Fruit fly (Drosophila melanogaster) whole organism, embryonic: ENCODE measurements around the gene cbt.

Experiments
- Adf1 ChIP-seq: fragments of 200-800 bp; sonication (Bioruptor generic); IDR thresholded peaks from 2 replicates; pipeline ENCODE4 v1.3.6; 2022; ENCODE audit warnings: missing biosample characterization, missing genetic modification characterization
- Atf3 ChIP-seq: fragments of 200-800 bp; sonication (Bioruptor generic); optimal IDR thresholded peaks from 3 replicates; lab custom pipeline; 2016; ENCODE audit warnings: missing biosample characterization, missing genetic modification characterization
- B-H2 ChIP-seq: fragments of 200-800 bp; sonication (Bioruptor generic); optimal IDR thresholded peaks from 2 replicates; lab custom pipeline; 2018; ENCODE audit warnings: missing biosample characterization, mild to moderate bottlenecking, missing genetic modification characterization
- CG11696 ChIP-seq: fragments of 200-800 bp; sonication (Bioruptor generic); IDR thresholded peaks from 2 replicates; pipeline ENCODE4 v1.3.6; 2022; ENCODE audit warnings: missing biosample characterization, missing genetic modification characterization
- CG12155 ChIP-seq: fragments of 200-800 bp; sonication (Bioruptor generic); optimal IDR thresholded peaks from 3 replicates; lab custom pipeline; 2016; ENCODE audit warnings: missing biosample characterization, missing genetic modification characterization
- CG13894 ChIP-seq: fragments of 200-800 bp; sonication (Bioruptor generic); optimal IDR thresholded peaks from 3 replicates; lab custom pipeline; 2018; ENCODE audit warnings: missing biosample characterization, mild to moderate bottlenecking, missing genetic modification characterization, moderate library complexity
- CG15479 ChIP-seq: fragments of 200-800 bp; sonication (Bioruptor generic); optimal IDR thresholded peaks from 3 replicates; lab custom pipeline; 2019; ENCODE audit warnings: missing biosample characterization, mild to moderate bottlenecking, missing genetic modification characterization, moderate library complexity
- CG32532 ChIP-seq: fragments of 200-800 bp; sonication (Bioruptor generic); IDR thresholded peaks from 2 replicates; pipeline ENCODE4 v1.3.6; 2022; ENCODE audit warnings: missing biosample characterization, missing genetic modification characterization
- CG3995 ChIP-seq: fragments of 200-800 bp; sonication (Bioruptor generic); optimal IDR thresholded peaks from 3 replicates; lab custom pipeline; 2016; ENCODE audit warnings: missing biosample characterization, missing genetic modification characterization
- CG4707 ChIP-seq: fragments of 200-800 bp; sonication (Bioruptor generic); optimal IDR thresholded peaks from 2 replicates; lab custom pipeline; 2018; ENCODE audit warnings: missing biosample characterization, mild to moderate bottlenecking, missing genetic modification characterization, moderate library complexity
- CG6654 ChIP-seq: fragments of 200-800 bp; sonication (Bioruptor generic); optimal IDR thresholded peaks from 2 replicates; lab custom pipeline; 2017; ENCODE audit warnings: missing biosample characterization, mild to moderate bottlenecking, missing genetic modification characterization
- CG6765 ChIP-seq: fragments of 200-800 bp; sonication (Bioruptor generic); optimal IDR thresholded peaks from 3 replicates; lab custom pipeline; 2017; ENCODE audit warnings: missing biosample characterization, mild to moderate bottlenecking, missing genetic modification characterization
- CG7357 ChIP-seq: fragments of 200-800 bp; sonication (Bioruptor generic); IDR thresholded peaks from 3 replicates; pipeline ENCODE4 v1.3.6; 2022; ENCODE audit warnings: missing biosample characterization, missing genetic modification characterization
- CG7556 ChIP-seq: fragments of 200-800 bp; sonication (Bioruptor generic); optimal IDR thresholded peaks from 2 replicates; lab custom pipeline; 2017; ENCODE audit warnings: missing biosample characterization, mild to moderate bottlenecking, missing genetic modification characterization
- CG7928 ChIP-seq: fragments of 200-800 bp; sonication (Bioruptor generic); optimal IDR thresholded peaks from 2 replicates; lab custom pipeline; 2017; ENCODE audit warnings: missing biosample characterization, mild to moderate bottlenecking, missing genetic modification characterization
- Camta ChIP-seq: fragments of 200-800 bp; sonication (Bioruptor generic); optimal IDR thresholded peaks from 2 replicates; lab custom pipeline; 2016; ENCODE audit warnings: missing biosample characterization, missing genetic modification characterization
- Dip2 ChIP-seq: fragments of 200-800 bp; sonication (Bioruptor generic); IDR thresholded peaks from 2 replicates; pipeline ENCODE4 v1.3.6; 2022; ENCODE audit warnings: missing biosample characterization, missing genetic modification characterization
- E2f2 ChIP-seq: fragments of 200-800 bp; sonication (Bioruptor generic); IDR thresholded peaks from 2 replicates; pipeline ENCODE4 v1.3.6; 2022; ENCODE audit warnings: missing biosample characterization, missing genetic modification characterization
- ERR ChIP-seq: fragments of 200-800 bp; sonication (Bioruptor generic); optimal IDR thresholded peaks from 2 replicates; lab custom pipeline; 2016; ENCODE audit warnings: missing biosample characterization, missing genetic modification characterization
- Hr3 ChIP-seq: fragments of 200-800 bp; sonication (Bioruptor generic); optimal IDR thresholded peaks from 3 replicates; lab custom pipeline; 2016; ENCODE audit warnings: missing biosample characterization, missing genetic modification characterization
- Lpt ChIP-seq: fragments of >200 bp; optimal IDR thresholded peaks from 2 replicates; lab custom pipeline; 2018; ENCODE audit warnings: missing biosample characterization, missing genetic modification characterization
- Oli ChIP-seq: fragments of 200-800 bp; sonication (Bioruptor generic); optimal IDR thresholded peaks from 2 replicates; lab custom pipeline; 2018; ENCODE audit warnings: missing biosample characterization, mild to moderate bottlenecking, missing genetic modification characterization, moderate library complexity
- Rfx ChIP-seq: fragments of 200-800 bp; sonication (Bioruptor generic); IDR thresholded peaks from 2 replicates; pipeline ENCODE4 v1.3.6; 2022; ENCODE audit warnings: missing biosample characterization, missing genetic modification characterization
- Sin3A ChIP-seq: fragments of >200 bp; optimal IDR thresholded peaks from 2 replicates; lab custom pipeline; 2018
- Six4 ChIP-seq: fragments of 200-800 bp; sonication (Bioruptor generic); optimal IDR thresholded peaks from 2 replicates; lab custom pipeline; 2016; ENCODE audit warnings: missing biosample characterization, missing genetic modification characterization
- Spps ChIP-seq: fragments of 200-800 bp; sonication (Bioruptor generic); optimal IDR thresholded peaks from 2 replicates; lab custom pipeline; 2018; ENCODE audit warnings: missing biosample characterization, mild to moderate bottlenecking, missing genetic modification characterization
- Vsx1 ChIP-seq: fragments of 200-800 bp; sonication (Bioruptor generic); optimal IDR thresholded peaks from 2 replicates; lab custom pipeline; 2017; ENCODE audit warnings: missing biosample characterization, mild to moderate bottlenecking, missing genetic modification characterization, missing genetic modification reagents
- Xbp1 ChIP-seq: fragments of 200-800 bp; sonication (Bioruptor generic); optimal IDR thresholded peaks from 3 replicates; lab custom pipeline; 2016; ENCODE audit warnings: missing biosample characterization, mild to moderate bottlenecking, missing genetic modification characterization
- ab ChIP-seq: fragments of 200-800 bp; sonication (Bioruptor generic); optimal IDR thresholded peaks from 2 replicates; lab custom pipeline; 2016; ENCODE audit warnings: missing biosample characterization, missing genetic modification characterization
- az2 ChIP-seq: fragments of 200-800 bp; sonication (Bioruptor generic); optimal IDR thresholded peaks from 3 replicates; lab custom pipeline; 2016; ENCODE audit warnings: missing biosample characterization, missing genetic modification characterization
- bab2 ChIP-seq: fragments of 200-800 bp; sonication (Bioruptor generic); optimal IDR thresholded peaks from 2 replicates; lab custom pipeline; 2016; ENCODE audit warnings: missing biosample characterization, missing genetic modification characterization
- crol ChIP-seq: fragments of 200-800 bp; sonication (Bioruptor generic); IDR thresholded peaks from 2 replicates; pipeline ENCODE4 v1.3.6; 2022; ENCODE audit warnings: missing biosample characterization, missing genetic modification characterization
- dimm ChIP-seq: fragments of 200-800 bp; sonication (Bioruptor generic); IDR thresholded peaks from 2 replicates; pipeline ENCODE4 v1.3.6; 2022; ENCODE audit warnings: missing biosample characterization, missing genetic modification characterization
- dmrt11E ChIP-seq: fragments of 200-800 bp; sonication (Bioruptor generic); optimal IDR thresholded peaks from 3 replicates; lab custom pipeline; 2018; ENCODE audit warnings: missing biosample characterization, mild to moderate bottlenecking, missing genetic modification characterization, moderate library complexity
- eve ChIP-seq, 2 experiments: fragments of >200 bp; optimal IDR thresholded peaks; 2 replicates each; lab custom pipeline; 2017; ENCODE audit warnings: missing biosample characterization in 2 of 2, missing genetic modification characterization in 2 of 2
- fd3F ChIP-seq: fragments of 200-800 bp; sonication (Bioruptor generic); optimal IDR thresholded peaks from 2 replicates; lab custom pipeline; 2018; ENCODE audit warnings: missing biosample characterization, mild to moderate bottlenecking, missing genetic modification characterization, moderate library complexity
- h ChIP-seq: fragments of >200 bp; optimal IDR thresholded peaks from 2 replicates; lab custom pipeline; 2017
- lbe ChIP-seq: fragments of 200-800 bp; sonication (Bioruptor generic); optimal IDR thresholded peaks from 2 replicates; lab custom pipeline; 2016; ENCODE audit warnings: missing biosample characterization, mild to moderate bottlenecking, missing genetic modification characterization
- nau ChIP-seq: fragments of 200-800 bp; sonication (Bioruptor generic); optimal IDR thresholded peaks from 3 replicates; lab custom pipeline; 2017; ENCODE audit warnings: missing biosample characterization, mild to moderate bottlenecking, missing genetic modification characterization, missing genetic modification reagents
- oc ChIP-seq: fragments of 200-800 bp; sonication (Bioruptor generic); optimal IDR thresholded peaks from 2 replicates; lab custom pipeline; 2018; ENCODE audit warnings: missing biosample characterization, mild to moderate bottlenecking, missing genetic modification characterization, moderate library complexity
- p53 ChIP-seq: fragments of 200-800 bp; sonication (Bioruptor generic); optimal IDR thresholded peaks from 2 replicates; lab custom pipeline; 2016; ENCODE audit warnings: missing biosample characterization, missing genetic modification characterization
- phol ChIP-seq: fragments of 200-800 bp; sonication (Bioruptor generic); optimal IDR thresholded peaks from 3 replicates; lab custom pipeline; 2018; ENCODE audit warnings: missing biosample characterization, mild to moderate bottlenecking, missing genetic modification characterization, moderate library complexity
- prd ChIP-seq, 3 experiments: fragments of >200 bp in 2 of 3; fragments of 200-800 bp in 1 of 3; sonication (Bioruptor generic) in 1 of 3; optimal IDR thresholded peaks in 2 of 3; IDR thresholded peaks in 1 of 3; 2 replicates in 2 of 3; 3 replicates in 1 of 3; pipeline versions ENCODE4 v1.3.6 to Lab custom; 2017 to 2022; ENCODE audit warnings: missing biosample characterization in 1 of 3, missing genetic modification characterization in 1 of 3
- pros ChIP-seq: fragments of 200-800 bp; sonication (Bioruptor generic); optimal IDR thresholded peaks from 3 replicates; lab custom pipeline; 2019; ENCODE audit warnings: missing biosample characterization, mild to moderate bottlenecking, missing genetic modification characterization, moderate library complexity
- psq ChIP-seq: fragments of 200-800 bp; sonication (Bioruptor generic); optimal IDR thresholded peaks from 2 replicates; lab custom pipeline; 2017; ENCODE audit warnings: missing biosample characterization, missing genetic modification characterization
- run ChIP-seq: fragments of 200-800 bp; sonication (Bioruptor generic); optimal IDR thresholded peaks from 3 replicates; lab custom pipeline; 2018; ENCODE audit warnings: missing biosample characterization, mild to moderate bottlenecking, missing genetic modification characterization
- sna ChIP-seq: fragments of 200-800 bp; sonication (Bioruptor generic); IDR thresholded peaks from 2 replicates; pipeline ENCODE4 v1.3.6; 2022; ENCODE audit warnings: missing biosample characterization, missing genetic modification characterization; ENCODE audit not compliant: partially characterized antibody
- tio ChIP-seq: fragments of 200-800 bp; sonication (Bioruptor generic); optimal IDR thresholded peaks from 2 replicates; lab custom pipeline; 2017; ENCODE audit warnings: missing biosample characterization, missing genetic modification characterization, inconsistent platforms
- twi ChIP-seq: fragments of 200-800 bp; optimal IDR thresholded peaks from 2 replicates; lab custom pipeline; 2019; ENCODE audit warnings: missing biosample characterization, mild to moderate bottlenecking, missing genetic modification characterization, moderate library complexity
- zfh2 ChIP-seq: fragments of 200-800 bp; sonication (Bioruptor generic); optimal IDR thresholded peaks from 2 replicates; lab custom pipeline; 2016; ENCODE audit warnings: missing biosample characterization, missing genetic modification characterization

cbt gene

DNA sequence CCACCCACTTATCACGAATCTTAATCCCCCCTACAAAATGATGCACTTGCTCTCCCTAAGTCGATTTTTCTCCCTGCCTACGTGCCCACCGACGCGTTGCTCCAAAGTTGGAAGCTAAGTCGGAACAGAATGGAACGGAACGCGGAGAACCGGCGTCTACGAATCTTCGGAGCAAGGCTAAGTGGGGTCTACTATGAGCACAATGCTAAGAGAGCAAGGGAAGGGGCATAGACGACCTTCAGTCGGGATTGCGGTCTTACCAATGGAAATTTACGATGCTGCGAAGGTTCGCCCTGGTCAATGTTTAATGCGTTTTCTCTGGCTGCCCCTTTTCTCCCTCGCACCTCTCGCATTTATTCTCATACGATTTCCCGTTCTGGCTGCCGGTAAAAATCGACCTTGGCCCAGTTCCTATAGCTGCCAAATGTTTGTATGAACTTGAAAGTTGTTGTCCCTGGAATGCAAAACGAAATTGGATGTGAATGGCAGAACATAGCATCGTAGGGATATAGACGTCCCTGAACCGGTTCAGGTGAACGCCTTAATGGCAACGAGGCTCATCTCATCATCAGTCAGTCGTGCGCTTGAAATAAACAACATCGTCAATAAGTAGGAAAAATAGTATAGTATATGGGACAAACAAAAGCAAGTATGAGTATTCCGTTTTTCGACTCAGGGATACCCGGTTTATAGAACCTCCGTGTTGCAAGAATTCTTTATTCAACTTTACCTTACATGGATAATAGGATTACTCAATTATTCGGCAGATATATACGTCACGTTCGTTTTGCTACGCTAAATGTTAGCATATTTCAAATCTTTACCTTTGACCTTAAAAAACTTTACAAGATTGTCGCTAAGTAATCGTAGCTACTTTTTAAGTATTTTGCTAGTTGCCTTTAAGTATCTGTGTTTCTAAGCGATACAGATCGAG is 4.1 kb upstream of the cbt start (continued):
- no peak for TF ChIP-seq az2
- no peak for TF ChIP-seq ERR (GFP tag; lab: Kevin White, UChicago)
- TF ChIP-seq CG7556 = no peak
- no peak for TF ChIP-seq sna (GFP tag; lab: Robert Waterston, UW)
- peak; percentile 3 for TF ChIP-seq tio (GFP tag; lab: Kevin White, UChicago)
- TF ChIP-seq B-H2 (GFP tag; lab: Kevin White, UChicago) = no peak
- TF ChIP-seq run (tag; lab: Kevin White, UChicago) = no peak
- no peak for TF ChIP-seq Atf3
- no peak for TF ChIP-seq dimm (GFP tag; lab: Robert Waterston, UW)
- no peak for TF ChIP-seq CG11696 (GFP tag; lab: Robert Waterston, UW)
- no peak for TF ChIP-seq prd (optimal IDR thresholded peaks at IDR 0.05; lab: Kevin White, UChicago)
- TF ChIP-seq prd (GFP tag; IDR thresholded peaks at IDR 0.05; lab: Robert Waterston, UW) = no peak
- no peak for TF ChIP-seq zfh2 (GFP tag; lab: Kevin White, UChicago)
- TF ChIP-seq crol (GFP tag; lab: Robert Waterston, UW) = no peak
- TF ChIP-seq pros (GFP tag; lab: Kevin White, UChicago) = no peak
- no peak for TF ChIP-seq p53 (GFP tag; lab: Kevin White, UChicago)
- TF ChIP-seq oc = no peak
- TF ChIP-seq Six4 (GFP tag; lab: Kevin White, UChicago) = no peak
- no peak for TF ChIP-seq Sin3A (lab: Kevin White, UChicago)
- TF ChIP-seq Oli (tag; lab: Kevin White, UChicago) = no peak
- TF ChIP-seq Camta = no peak
- TF ChIP-seq nau (GFP tag; lab: Kevin White, UChicago) = no peak
- TF ChIP-seq dmrt11E (tag; lab: Kevin White, UChicago) = no peak
- no peak for TF ChIP-seq CG7928 (GFP tag; lab: Kevin White, UChicago)
- TF ChIP-seq psq (GFP tag; lab: Kevin White, UChicago) = no peak
- TF ChIP-seq h = no peak
- no peak for TF ChIP-seq CG15479
- TF ChIP-seq lbe = no peak
- no peak for TF ChIP-seq CG6654 (GFP tag; lab: Kevin White, UChicago)
- TF ChIP-seq CG32532 (GFP tag; lab: Robert Waterston, UW) = no peak
- no peak for TF ChIP-seq CG12155
- no peak for TF ChIP-seq Xbp1
- TF ChIP-seq Vsx1 = peak; percentile 35
- no peak for TF ChIP-seq twi (tag; lab: Kevin White, UChicago)
- no peak for TF ChIP-seq Spps (tag; lab: Kevin White, UChicago)
- no peak for TF ChIP-seq ab (GFP tag; lab: Kevin White, UChicago)
- no peak for TF ChIP-seq bab2 (GFP tag; lab: Kevin White, UChicago)
- TF ChIP-seq Adf1 (GFP tag; lab: Robert Waterston, UW) = no peak
- no peak for TF ChIP-seq CG4707 (GFP tag; lab: Kevin White, UChicago)
- TF ChIP-seq CG7357 (GFP tag; lab: Robert Waterston, UW) = no peak
- TF ChIP-seq Hr3 (GFP tag; lab: Kevin White, UChicago) = no peak
- TF ChIP-seq fd3F = no peak
- no peak for TF ChIP-seq Dip2
- TF ChIP-seq Rfx (GFP tag; lab: Robert Waterston, UW) = 0 out of 2 replicates have a peak, but pooled peaks have one; percentile 6
- TF ChIP-seq CG3995 (GFP tag; lab: Kevin White, UChicago) = no peak
- no peak for TF ChIP-seq Lpt
- TF ChIP-seq E2f2 = no peak
- peak in 1 of 2 experiments; percentile 90 for TF ChIP-seq eve (GFP tag; optimal IDR thresholded peaks at IDR 0.05; lab: Kevin White, UChicago)
- TF ChIP-seq CG13894 (tag; lab: Kevin White, UChicago) = peak; percentile 4
- no peak for TF ChIP-seq phol
- no peak for TF ChIP-seq CG6765 (GFP tag; lab: Kevin White, UChicago)
